Worm (Caenorhabditis elegans): ENCODE data around the gene C28C12.1.

DNA sequence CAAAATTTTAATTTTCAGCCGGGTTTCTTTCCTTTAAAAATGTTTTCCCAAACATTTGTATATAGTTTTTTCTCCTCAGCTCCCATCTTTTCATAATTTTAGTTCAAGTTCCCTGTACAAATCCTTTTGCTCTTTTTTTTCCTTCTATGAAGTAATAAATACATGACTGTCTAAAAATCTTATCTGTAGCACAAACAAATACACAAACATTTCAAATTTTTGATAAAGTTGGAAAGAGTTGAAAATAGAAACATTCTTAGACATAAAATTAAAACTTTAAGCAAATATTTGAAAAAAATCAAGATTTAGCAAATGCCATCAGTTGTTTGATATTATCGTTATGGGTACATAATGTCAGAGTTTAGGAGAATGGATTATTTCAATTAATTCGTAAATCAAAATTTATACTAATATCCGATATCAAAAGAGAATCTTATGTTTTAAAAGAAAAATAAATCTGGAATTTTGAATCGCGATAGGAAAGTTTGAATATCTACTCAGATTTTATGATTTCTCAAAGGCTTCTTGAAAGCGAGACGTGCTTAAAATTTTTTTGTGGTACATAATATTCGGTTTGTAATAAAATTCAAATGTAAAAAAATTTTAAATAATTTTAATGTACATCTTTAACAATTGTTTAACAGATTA is 36.7 kb downstream of the C28C12.1 start:
- TF ChIP-seq ztf-11 (tag; optimal IDR thresholded peaks at IDR 0.05) = no peak
- no peak for TF ChIP-seq ama-1 (optimal IDR thresholded peaks at IDR 0.05)
